Fruit fly (Drosophila melanogaster): Measurements from ENCODE around the gene CG10163.

The CG10163 gene

DNA sequence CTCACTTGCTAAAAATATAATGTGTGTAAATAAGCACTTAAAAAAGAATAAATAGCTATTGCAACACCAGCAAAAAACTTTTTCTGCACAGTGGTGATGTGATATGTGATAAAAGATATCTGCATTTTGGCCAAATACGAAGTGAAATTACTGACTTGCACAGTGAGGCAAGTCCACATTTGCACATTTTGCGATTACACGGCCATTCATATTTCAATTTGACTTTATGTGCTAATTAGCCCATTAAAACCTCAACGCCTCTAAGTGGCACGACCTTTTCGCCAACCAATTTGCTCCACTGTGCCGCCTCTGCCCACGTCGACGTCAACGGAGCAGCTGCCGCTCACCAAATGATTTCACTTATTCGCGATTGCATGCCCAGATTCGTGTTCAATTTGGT lies 38.4 kb downstream of the CG10163 start, which contains the start of gene CG33946 (continued):
- peak in 1 of 3 experiments; percentile 13 for TF ChIP-seq lola (GFP tag; optimal IDR thresholded peaks at IDR 0.05)
- 0 out of 2 replicates have a peak, but pooled peaks have one; percentile 15 for TF ChIP-seq klu (GFP tag; IDR thresholded peaks at IDR 0.05)
- no peak for TF ChIP-seq fd96Cb (tag; optimal IDR thresholded peaks at IDR 0.05)
- no peak for TF ChIP-seq zf30C (GFP tag; optimal IDR thresholded peaks at IDR 0.05)
- no peak for TF ChIP-seq Nf-YC (tag; optimal IDR thresholded peaks at IDR 0.05)
- TF ChIP-seq GATAe (GFP tag; conservative IDR thresholded peaks at IDR 0.05), result no peak
- no peak for TF ChIP-seq Sry-β (GFP tag; optimal IDR thresholded peaks at IDR 0.05)
- TF ChIP-seq MBD-R2 (GFP tag; IDR thresholded peaks at IDR 0.05), result no peak
- no peak for TF ChIP-seq Hey (tag; optimal IDR thresholded peaks at IDR 0.05)
- TF ChIP-seq CG8924 (tag; optimal IDR thresholded peaks at IDR 0.05), result no peak
- no peak for TF ChIP-seq CG1529 (GFP tag; optimal IDR thresholded peaks at IDR 0.05)
- no peak for TF ChIP-seq Bdp1 (GFP tag; optimal IDR thresholded peaks at IDR 0.05)
- TF ChIP-seq CG12744 (GFP tag; optimal IDR thresholded peaks at IDR 0.05), result no peak
- no peak for TF ChIP-seq Dbx (GFP tag; IDR thresholded peaks at IDR 0.05)
- peak; percentile 12 for TF ChIP-seq Xbp1 (GFP tag; optimal IDR thresholded peaks at IDR 0.05)
- peak; percentile 53; the same call in 1 of the 2 replicates for TF ChIP-seq Xrp1 (GFP tag; IDR thresholded peaks at IDR 0.05)
- TF ChIP-seq H15 (GFP tag; IDR thresholded peaks at IDR 0.05), result peak; percentile 59; the same call in 1 of the 3 replicates
- no peak for TF ChIP-seq Trl (optimal IDR thresholded peaks at IDR 0.05)
- TF ChIP-seq Trl (GFP tag; optimal IDR thresholded peaks at IDR 0.05), result no peak
- TF ChIP-seq bigmax (GFP tag; optimal IDR thresholded peaks at IDR 0.05), result no peak
- TF ChIP-seq Lpt (GFP tag; optimal IDR thresholded peaks at IDR 0.05), result no peak
- TF ChIP-seq TFAM (GFP tag; optimal IDR thresholded peaks at IDR 0.05), result no peak
- no peak for TF ChIP-seq Fer1 (GFP tag; optimal IDR thresholded peaks at IDR 0.05)
- TF ChIP-seq cad (GFP tag; optimal IDR thresholded peaks at IDR 0.05), result no peak
- TF ChIP-seq CG10959 (GFP tag; IDR thresholded peaks at IDR 0.05), result peak; percentile 58
- no peak for TF ChIP-seq Hr51 (GFP tag; optimal IDR thresholded peaks at IDR 0.05)
- no peak for TF ChIP-seq CG10321 (GFP tag; IDR thresholded peaks at IDR 0.05)
- TF ChIP-seq pita (GFP tag; optimal IDR thresholded peaks at IDR 0.05), result no peak
- TF ChIP-seq jing (GFP tag; optimal IDR thresholded peaks at IDR 0.05), result peak; percentile 1
- TF ChIP-seq ab (GFP tag; optimal IDR thresholded peaks at IDR 0.05), result no peak
- TF ChIP-seq C15 (GFP tag; IDR thresholded peaks at IDR 0.05), result no peak
- no peak for TF ChIP-seq CG6791 (GFP tag; IDR thresholded peaks at IDR 0.05; ENCODE audit: partially characterized antibody)
- no peak for TF ChIP-seq CG16813 (GFP tag; IDR thresholded peaks at IDR 0.05; ENCODE audit: partially characterized antibody)
- TF ChIP-seq crp (GFP tag; optimal IDR thresholded peaks at IDR 0.05), result no peak
- no peak for TF ChIP-seq dm (GFP tag; optimal IDR thresholded peaks at IDR 0.05)
- TF ChIP-seq br (optimal IDR thresholded peaks at IDR 0.05), result no peak
- TF ChIP-seq Mad (GFP tag; optimal IDR thresholded peaks at IDR 0.05), result no peak
- no peak for TF ChIP-seq mirr (GFP tag; optimal IDR thresholded peaks at IDR 0.05)
- TF ChIP-seq unpg (GFP tag; optimal IDR thresholded peaks at IDR 0.05), result no peak
- no peak for TF ChIP-seq dan (GFP tag; IDR thresholded peaks at IDR 0.05)
- no peak for TF ChIP-seq Asciz (GFP tag; optimal IDR thresholded peaks at IDR 0.05)
- no peak for TF ChIP-seq CG6654 (GFP tag; optimal IDR thresholded peaks at IDR 0.05)
- no peak for TF ChIP-seq hb (GFP tag; IDR thresholded peaks at IDR 0.05; ENCODE audit: partially characterized antibody)
- TF ChIP-seq aop (GFP tag; IDR thresholded peaks at IDR 0.05), result no peak
- no peak for TF ChIP-seq unc-4 (GFP tag; IDR thresholded peaks at IDR 0.05; ENCODE audit: partially characterized antibody)
- no peak for TF ChIP-seq CG8478 (optimal IDR thresholded peaks at IDR 0.05)
- no peak for TF ChIP-seq prd (optimal IDR thresholded peaks at IDR 0.05)
- TF ChIP-seq prd (GFP tag; IDR thresholded peaks at IDR 0.05), result peak; percentile 73; the same call in 2 of the 3 replicates
- peak; percentile 45; the same call in 2 of the 3 replicates for TF ChIP-seq ken (GFP tag; IDR thresholded peaks at IDR 0.05)
- no peak for TF ChIP-seq CG18764 (GFP tag; optimal IDR thresholded peaks at IDR 0.05)
- 0 out of 2 replicates have a peak, but pooled peaks have one; percentile 25 for TF ChIP-seq E2f1 (GFP tag; IDR thresholded peaks at IDR 0.05)
- no peak for TF ChIP-seq BEAF-32 (GFP tag; optimal IDR thresholded peaks at IDR 0.05)
